Fruit fly (Drosophila melanogaster) whole organism, prepupa: ENCODE measurements around the gene DNAlig3.

Experiments used
- Blimp-1 ChIP-seq: fragments of 200-800 bp; sonication (Bioruptor generic); optimal IDR thresholded peaks from 3 replicates; lab custom pipeline; 2017; ENCODE audit warnings: missing biosample characterization, missing genetic modification characterization, mild to moderate bottlenecking, moderate library complexity, missing genetic modification reagents
- CG10631 ChIP-seq: fragments of 200-800 bp; sonication (Bioruptor generic); optimal IDR thresholded peaks from 2 replicates; lab custom pipeline; 2016; ENCODE audit warnings: missing biosample characterization, missing genetic modification characterization
- CG11294 ChIP-seq: fragments of 200-800 bp; sonication (Bioruptor generic); IDR thresholded peaks from 2 replicates; pipeline ENCODE4 v1.3.6; 2022; ENCODE audit warnings: missing biosample characterization, missing genetic modification characterization
- CG11762 ChIP-seq: fragments of 200-800 bp; sonication (Bioruptor generic); optimal IDR thresholded peaks from 3 replicates; lab custom pipeline; 2016; ENCODE audit warnings: missing biosample characterization, missing genetic modification characterization; ENCODE audit not compliant: insufficient read depth
- CG11902 ChIP-seq: fragments of 200-800 bp; sonication (Bioruptor generic); optimal IDR thresholded peaks from 3 replicates; lab custom pipeline; 2016; ENCODE audit warnings: missing biosample characterization, missing genetic modification characterization
- CG15336 ChIP-seq: fragments of 200-800 bp; sonication (Bioruptor generic); IDR thresholded peaks from 2 replicates; pipeline ENCODE4 v1.3.6; 2022; ENCODE audit warnings: missing biosample characterization, missing genetic modification characterization
- CG3032 ChIP-seq: fragments of 200-800 bp; optimal IDR thresholded peaks from 2 replicates; lab custom pipeline; 2019; ENCODE audit warnings: missing biosample characterization, mild to moderate bottlenecking, missing genetic modification characterization, moderate library complexity
- CG32006 ChIP-seq: fragments of 200-800 bp; sonication (Bioruptor generic); optimal IDR thresholded peaks from 3 replicates; lab custom pipeline; 2017; ENCODE audit warnings: missing biosample characterization, mild to moderate bottlenecking, missing genetic modification characterization
- CG34406 ChIP-seq: fragments of 200-800 bp; sonication (Bioruptor generic); optimal IDR thresholded peaks from 3 replicates; lab custom pipeline; 2016; ENCODE audit warnings: missing biosample characterization, missing genetic modification characterization
- CG3919 ChIP-seq: fragments of 200-800 bp; sonication (Bioruptor generic); optimal IDR thresholded peaks from 3 replicates; lab custom pipeline; 2016; ENCODE audit warnings: missing biosample characterization, missing genetic modification characterization
- CG4318 ChIP-seq: fragments of 200-800 bp; sonication (Bioruptor generic); optimal IDR thresholded peaks from 3 replicates; lab custom pipeline; 2017; ENCODE audit warnings: missing biosample characterization, mild to moderate bottlenecking, missing genetic modification characterization
- CG6163 ChIP-seq: fragments of 200-800 bp; sonication (Bioruptor generic); IDR thresholded peaks from 3 replicates; pipeline ENCODE4 v1.3.6; 2022; ENCODE audit warnings: missing biosample characterization, missing genetic modification characterization
- CG6276 ChIP-seq: fragments of 200-800 bp; sonication (Bioruptor generic); optimal IDR thresholded peaks from 2 replicates; lab custom pipeline; 2017; ENCODE audit warnings: missing biosample characterization, mild to moderate bottlenecking, missing genetic modification characterization
- CG6792 ChIP-seq: fragments of 200-800 bp; sonication (Bioruptor generic); optimal IDR thresholded peaks from 3 replicates; lab custom pipeline; 2016; ENCODE audit warnings: missing biosample characterization, missing genetic modification characterization
- CG6808 ChIP-seq: fragments of 200-800 bp; sonication (Bioruptor generic); optimal IDR thresholded peaks from 3 replicates; lab custom pipeline; 2017; ENCODE audit warnings: missing biosample characterization, missing genetic modification characterization, mild to moderate bottlenecking, moderate library complexity, missing genetic modification reagents
- CG6854 ChIP-seq: fragments of 200-800 bp; sonication (Bioruptor generic); optimal IDR thresholded peaks from 2 replicates; lab custom pipeline; 2017; ENCODE audit warnings: missing biosample characterization, mild to moderate bottlenecking, missing genetic modification characterization
- CG7368 ChIP-seq: fragments of 200-800 bp; sonication (Bioruptor generic); optimal IDR thresholded peaks from 3 replicates; lab custom pipeline; 2016; ENCODE audit warnings: missing biosample characterization, missing genetic modification characterization
- CG8119 ChIP-seq: fragments of 200-800 bp; sonication (Bioruptor generic); IDR thresholded peaks from 3 replicates; pipeline ENCODE4 v1.3.6; 2022; ENCODE audit warnings: missing biosample characterization, missing genetic modification characterization
- CG8319 ChIP-seq: fragments of 200-800 bp; sonication (Bioruptor generic); optimal IDR thresholded peaks from 3 replicates; lab custom pipeline; 2016; ENCODE audit warnings: missing biosample characterization, missing genetic modification characterization
- CG8632 ChIP-seq: fragments of 200-800 bp; sonication (Bioruptor generic); optimal IDR thresholded peaks from 3 replicates; lab custom pipeline; 2016; ENCODE audit warnings: missing biosample characterization, missing genetic modification characterization
- Eip78C ChIP-seq: fragments of 200-800 bp; sonication (Bioruptor generic); peaks from one replicate; lab custom pipeline; 2016; ENCODE audit warnings: missing biosample characterization, missing genetic modification characterization
- Eip93F ChIP-seq: fragments of 200-800 bp; sonication (Bioruptor generic); optimal IDR thresholded peaks from 2 replicates; lab custom pipeline; 2016; ENCODE audit warnings: missing biosample characterization, mild to moderate bottlenecking, missing genetic modification characterization
- Ets21C ChIP-seq: fragments of 200-800 bp; sonication (Bioruptor generic); optimal IDR thresholded peaks from 3 replicates; lab custom pipeline; 2016; ENCODE audit warnings: missing biosample characterization, missing genetic modification characterization
- Ets96B ChIP-seq: fragments of 200-800 bp; optimal IDR thresholded peaks from 2 replicates; lab custom pipeline; 2019; ENCODE audit warnings: missing biosample characterization, mild to moderate bottlenecking, missing genetic modification characterization, moderate library complexity
- Gug ChIP-seq: fragments of 200-800 bp; sonication (Bioruptor generic); IDR thresholded peaks from 2 replicates; pipeline ENCODE4 v1.3.6; 2022; ENCODE audit warnings: missing biosample characterization, missing genetic modification characterization
- Hr38 ChIP-seq: sonication (Bioruptor generic); optimal IDR thresholded peaks from 2 replicates; lab custom pipeline; 2016; ENCODE audit warnings: missing biosample characterization, missing genetic modification characterization
- Hr39 ChIP-seq: fragments of 200-800 bp; sonication (Bioruptor generic); optimal IDR thresholded peaks from 2 replicates; lab custom pipeline; 2016; ENCODE audit warnings: missing biosample characterization, missing genetic modification characterization
- Lpt ChIP-seq: fragments of 200-800 bp; sonication (Bioruptor generic); optimal IDR thresholded peaks from 3 replicates; lab custom pipeline; 2016; ENCODE audit warnings: missing biosample characterization, missing genetic modification characterization
- Met ChIP-seq: fragments of 200-800 bp; sonication (Bioruptor generic); optimal IDR thresholded peaks from 3 replicates; lab custom pipeline; 2016; ENCODE audit warnings: missing biosample characterization, missing genetic modification characterization
- OdsH ChIP-seq: fragments of 200-800 bp; sonication (Bioruptor generic); optimal IDR thresholded peaks from 3 replicates; lab custom pipeline; 2016; ENCODE audit warnings: missing biosample characterization, missing genetic modification characterization
- Sox102F ChIP-seq: fragments of 200-800 bp; sonication (Bioruptor generic); optimal IDR thresholded peaks from 2 replicates; lab custom pipeline; 2016; ENCODE audit warnings: missing biosample characterization, mild to moderate bottlenecking, missing genetic modification characterization
- Sox14 ChIP-seq: fragments of 200-800 bp; sonication (Bioruptor generic); optimal IDR thresholded peaks from 3 replicates; lab custom pipeline; 2016; ENCODE audit warnings: missing biosample characterization, missing genetic modification characterization
- Sox15 ChIP-seq: fragments of 200-800 bp; sonication (Bioruptor generic); optimal IDR thresholded peaks from 3 replicates; lab custom pipeline; 2016; ENCODE audit warnings: missing biosample characterization, missing genetic modification characterization
- achi ChIP-seq: fragments of 200-800 bp; sonication (Bioruptor generic); optimal IDR thresholded peaks from 3 replicates; lab custom pipeline; 2016; ENCODE audit warnings: missing biosample characterization, missing genetic modification characterization
- acj6 ChIP-seq: fragments of 200-800 bp; sonication (Bioruptor generic); optimal IDR thresholded peaks from 3 replicates; lab custom pipeline; 2016; ENCODE audit warnings: missing biosample characterization, missing genetic modification characterization
- cyc ChIP-seq: fragments of 200-800 bp; sonication (Bioruptor generic); optimal IDR thresholded peaks from 3 replicates; lab custom pipeline; 2016; ENCODE audit warnings: missing biosample characterization, missing genetic modification characterization
- eg ChIP-seq: fragments of 200-800 bp; sonication (Bioruptor generic); IDR thresholded peaks from 3 replicates; pipeline ENCODE4 v1.3.6; 2022; ENCODE audit warnings: missing biosample characterization, missing genetic modification characterization
- esn ChIP-seq: fragments of 200-800 bp; sonication (Bioruptor generic); optimal IDR thresholded peaks from 2 replicates; lab custom pipeline; 2016; ENCODE audit warnings: missing biosample characterization, mild to moderate bottlenecking, missing genetic modification characterization, moderate library complexity
- fd59A ChIP-seq: fragments of 200-800 bp; sonication (Bioruptor generic); optimal IDR thresholded peaks from 2 replicates; lab custom pipeline; 2017; ENCODE audit warnings: missing biosample characterization, mild to moderate bottlenecking, missing genetic modification characterization, missing genetic modification reagents
- fkh ChIP-seq: fragments of 200-800 bp; sonication (Bioruptor generic); optimal IDR thresholded peaks from 3 replicates; lab custom pipeline; 2017; ENCODE audit warnings: missing biosample characterization, mild to moderate bottlenecking, missing genetic modification characterization, moderate library complexity
- net ChIP-seq: fragments of 200-800 bp; sonication (Bioruptor generic); optimal IDR thresholded peaks from 3 replicates; lab custom pipeline; 2016; ENCODE audit warnings: missing biosample characterization, missing genetic modification characterization
- pdm3 ChIP-seq: fragments of 200-800 bp; sonication (Bioruptor generic); optimal IDR thresholded peaks from 3 replicates; lab custom pipeline; 2016; ENCODE audit warnings: missing biosample characterization, missing genetic modification characterization
- salr ChIP-seq, 2 experiments: fragments of 200-800 bp; sonication (Bioruptor generic); optimal IDR thresholded peaks; 3 replicates each; lab custom pipeline; 2016 to 2018; ENCODE audit warnings: missing biosample characterization in 2 of 2, missing genetic modification characterization in 2 of 2, mild to moderate bottlenecking in 1 of 2
- spab ChIP-seq: fragments of 200-800 bp; sonication (Bioruptor generic); optimal IDR thresholded peaks from 2 replicates; lab custom pipeline; 2017; ENCODE audit warnings: missing biosample characterization, mild to moderate bottlenecking, missing genetic modification characterization, missing genetic modification reagents
- ss ChIP-seq, 2 experiments: fragments of 200-800 bp; sonication (Bioruptor generic); optimal IDR thresholded peaks; 2 replicates in 1 of 2; 3 replicates in 1 of 2; lab custom pipeline; 2017 to 2018; ENCODE audit warnings: mild to moderate bottlenecking in 2 of 2, missing biosample characterization in 2 of 2, missing genetic modification characterization in 2 of 2, moderate library complexity in 1 of 2

The DNAlig3 gene

DNA sequence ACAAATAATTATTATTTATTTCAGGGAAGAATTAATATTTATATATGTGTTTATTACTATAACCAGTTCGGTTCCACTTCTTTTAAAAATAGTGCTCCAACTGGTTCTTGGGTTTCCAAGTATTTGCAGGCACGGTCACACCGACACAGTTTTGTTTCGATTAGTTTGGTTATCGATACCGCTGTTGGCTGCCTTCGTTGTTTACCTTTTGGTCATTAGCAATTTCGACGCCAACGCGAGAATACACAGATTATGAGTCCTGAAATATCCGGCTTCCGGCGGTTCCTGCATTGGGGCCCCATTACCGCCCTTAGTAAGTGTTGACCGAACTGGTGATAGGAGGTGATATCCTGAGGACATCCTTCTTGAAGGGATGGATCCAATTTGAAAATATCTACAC is 6.5 kb upstream of the DNAlig3 start, which contains the start of gene CG5196:
Gene CG5196 (plus strand): TSS at position 157 of the 400 bp plus-strand sequence.
- TF ChIP-seq CG8632, result no peak
- TF ChIP-seq Ets96B, result peak; percentile 10
- no peak for TF ChIP-seq cyc (GFP tag; lab: Kevin White, UChicago)
- TF ChIP-seq CG15336 (GFP tag; lab: Robert Waterston, UW), result 0 out of 2 replicates have a peak, but pooled peaks have one; percentile 25
- no peak for TF ChIP-seq acj6 (GFP tag; lab: Kevin White, UChicago)
- no peak for TF ChIP-seq Hr38 (GFP tag; lab: Kevin White, UChicago)
- TF ChIP-seq Eip93F, result no peak
- TF ChIP-seq fkh (GFP tag; lab: Kevin White, UChicago), result peak; percentile 93
- peak; percentile 67 for TF ChIP-seq Eip78C
- TF ChIP-seq CG11762, result no peak
- TF ChIP-seq Sox14 (GFP tag; lab: Kevin White, UChicago), result peak; percentile 4
- TF ChIP-seq Sox15 (GFP tag; lab: Kevin White, UChicago), result no peak
- TF ChIP-seq CG6854 (GFP tag; lab: Kevin White, UChicago), result peak; percentile 25
- peak in 1 of 2 experiments; percentile 38 for TF ChIP-seq ss (GFP tag; optimal IDR thresholded peaks at IDR 0.05; lab: Kevin White, UChicago)
- peak; percentile 25 for TF ChIP-seq esn (GFP tag; lab: Kevin White, UChicago)
- no peak for TF ChIP-seq CG3032 (tag; lab: Kevin White, UChicago)
- TF ChIP-seq CG11294 (GFP tag; lab: Robert Waterston, UW), result no peak
- no peak for TF ChIP-seq Gug (GFP tag; lab: Robert Waterston, UW)
- peak; percentile 20; the same call in 1 of the 3 replicates for TF ChIP-seq CG6163

dm6 chr3R:12406235-12407196 is 4.9 kb upstream of the DNAlig3 start, which contains the start of gene CG5167:
CG5167 (plus strand) TSS chr3R:12406532.
- TF ChIP-seq Lpt (GFP tag; lab: Kevin White, UChicago), result peak; percentile 9
- peak; percentile 28 for TF ChIP-seq Hr39 (GFP tag; lab: Kevin White, UChicago)
- TF ChIP-seq pdm3 (GFP tag; lab: Kevin White, UChicago), result no peak
- no peak for TF ChIP-seq CG10631 (GFP tag; lab: Kevin White, UChicago)
- TF ChIP-seq Eip93F, result peak; percentile 21
- peak; percentile 70 for TF ChIP-seq eg (GFP tag; lab: Robert Waterston, UW)
- TF ChIP-seq fd59A (GFP tag; lab: Kevin White, UChicago), result no peak
- TF ChIP-seq Sox15 (GFP tag; lab: Kevin White, UChicago), result no peak
- TF ChIP-seq OdsH (GFP tag; lab: Kevin White, UChicago), result no peak
- TF ChIP-seq CG11294 (GFP tag; lab: Robert Waterston, UW), result no peak
- TF ChIP-seq CG6808 (GFP tag; lab: Kevin White, UChicago), result peak; percentile 76
- TF ChIP-seq spab, result peak; percentile 54
- TF ChIP-seq CG32006 (GFP tag; lab: Kevin White, UChicago), result no peak
- TF ChIP-seq esn (GFP tag; lab: Kevin White, UChicago), result peak; percentile 63
- no peak for TF ChIP-seq Blimp-1 (GFP tag; lab: Kevin White, UChicago)
- peak; percentile 46 for TF ChIP-seq Sox102F (GFP tag; lab: Kevin White, UChicago)
- peak; percentile 76 for TF ChIP-seq net (GFP tag; lab: Kevin White, UChicago)
- TF ChIP-seq CG11762, result peak; percentile 50
- TF ChIP-seq CG7368 (GFP tag; lab: Kevin White, UChicago), result no peak
- peak; percentile 59 for TF ChIP-seq CG8119 (GFP tag; lab: Robert Waterston, UW)
- no peak for TF ChIP-seq CG8319
- TF ChIP-seq fkh (GFP tag; lab: Kevin White, UChicago), result peak; percentile 25
- TF ChIP-seq Ets21C (GFP tag; lab: Kevin White, UChicago), result no peak
- peak; percentile 41 to 50 for TF ChIP-seq salr (GFP tag; optimal IDR thresholded peaks at IDR 0.05; lab: Kevin White, UChicago)
- no peak for TF ChIP-seq acj6 (GFP tag; lab: Kevin White, UChicago)
- TF ChIP-seq CG3919 (GFP tag; lab: Kevin White, UChicago), result peak; percentile 43
- TF ChIP-seq CG6792 (GFP tag; lab: Kevin White, UChicago), result no peak
- TF ChIP-seq CG11902, result no peak
- peak; percentile 20 for TF ChIP-seq CG8632
- peak; percentile 25 for TF ChIP-seq Ets96B
- TF ChIP-seq CG6276 (GFP tag; lab: Kevin White, UChicago), result peak; percentile 92
- peak; percentile 87 for TF ChIP-seq Eip78C
- TF ChIP-seq Met (GFP tag; lab: Kevin White, UChicago), result no peak
- TF ChIP-seq CG34406 (GFP tag; lab: Kevin White, UChicago), result peak; percentile 36
- TF ChIP-seq Gug (GFP tag; lab: Robert Waterston, UW), result no peak; the same call in 1 of the 2 replicates
- TF ChIP-seq cyc (GFP tag; lab: Kevin White, UChicago), result peak; percentile 8
- no peak for TF ChIP-seq Hr38 (GFP tag; lab: Kevin White, UChicago)
- no peak for TF ChIP-seq CG4318 (GFP tag; lab: Kevin White, UChicago)
- TF ChIP-seq achi (GFP tag; lab: Kevin White, UChicago), result peak; percentile 32
- TF ChIP-seq Sox14 (GFP tag; lab: Kevin White, UChicago), result peak; percentile 19
